Worm (Caenorhabditis elegans): ENCODE measurements around the gene F55G11.1.

Gene F55G11.1

DNA sequence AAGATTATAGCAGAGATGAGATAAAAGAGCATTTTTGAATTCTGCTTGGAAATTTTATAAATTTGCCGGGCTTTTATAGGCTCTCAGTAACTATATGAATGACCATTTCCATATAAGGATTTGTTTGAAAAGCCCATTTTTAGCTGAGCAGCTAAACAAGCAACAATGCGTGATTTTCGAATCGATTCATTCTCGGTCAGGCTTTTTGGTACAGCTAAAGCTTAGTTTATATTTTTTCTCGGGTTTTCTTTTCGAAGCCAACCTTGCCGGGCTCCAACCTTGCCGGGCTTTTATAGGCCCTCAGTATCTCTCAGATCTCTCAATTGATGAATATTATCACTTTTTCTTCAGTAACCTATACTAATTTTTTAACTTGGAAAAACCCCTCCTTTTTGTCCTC, 22.1 kb downstream of the F55G11.1 start, which contains the start of gene srlf-4:
Gene srlf-4 (minus strand): TSS at position 101 of the 400 bp plus-strand sequence.
- TF ChIP-seq nfya-1 (tag; optimal IDR thresholded peaks at IDR 0.05) (no peak), ref-2 (tag; optimal IDR thresholded peaks at IDR 0.05) (no peak)

DNA sequence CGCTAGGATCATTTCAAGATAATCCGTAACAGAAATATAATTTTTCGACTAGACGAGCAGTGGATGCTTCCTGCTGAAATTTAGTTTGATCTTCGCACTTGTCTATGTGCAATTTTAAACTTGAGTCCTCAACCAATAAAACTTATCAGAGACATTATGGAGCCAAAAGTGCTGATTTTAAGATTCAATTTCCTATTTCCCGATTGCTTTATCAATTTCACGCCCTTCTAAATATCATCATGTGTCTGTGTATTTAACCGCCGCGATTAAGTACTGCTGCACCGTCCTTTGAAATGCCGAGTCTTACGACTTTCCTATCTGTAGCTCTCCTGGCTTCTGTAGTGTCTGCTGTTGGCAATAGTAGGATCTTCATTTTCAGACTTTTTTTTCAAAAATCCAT, 25.4 kb downstream of the F55G11.1 start, which contains the start of gene C32H11.4:
Gene C32H11.4 (plus strand): TSS at position 238 of the 400 bp plus-strand sequence.
- TF ChIP-seq hlh-13 (GFP tag; optimal IDR thresholded peaks at IDR 0.05), result no peak
- no peak for TF ChIP-seq ama-1 (optimal IDR thresholded peaks at IDR 0.05)
- no peak for TF ChIP-seq pax-1 (tag; optimal IDR thresholded peaks at IDR 0.05)
- no peak for TF ChIP-seq elt-2 (tag; optimal IDR thresholded peaks at IDR 0.05)
- TF ChIP-seq ceh-9 (tag; optimal IDR thresholded peaks at IDR 0.05), result no peak
- no peak for TF ChIP-seq T23F11.4 (GFP tag; optimal IDR thresholded peaks at IDR 0.05)
- no peak for TF ChIP-seq pat-9 (tag; optimal IDR thresholded peaks at IDR 0.05)

DNA sequence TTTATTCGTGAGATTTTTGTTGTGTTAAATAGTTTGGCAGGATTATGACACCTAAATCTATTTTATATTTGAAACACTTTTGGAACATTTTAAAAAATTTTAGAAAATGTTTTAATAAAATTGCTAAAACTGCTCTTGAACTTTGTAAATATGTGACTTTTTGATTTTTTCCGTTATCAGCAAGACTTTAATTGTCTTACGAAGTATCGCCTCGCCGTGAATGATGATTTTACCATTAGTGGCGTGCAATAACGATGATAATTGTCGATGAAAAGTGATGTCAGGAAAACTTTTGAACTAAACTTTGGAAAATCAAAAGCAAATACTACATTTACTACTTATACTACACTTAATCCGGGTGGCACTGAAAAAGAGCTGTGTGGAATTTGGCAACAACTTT, 25.8 kb downstream of the F55G11.1 start:
- TF ChIP-seq gmeb-2 (tag; optimal IDR thresholded peaks at IDR 0.05), result no peak
- TF ChIP-seq C08G9.2 (tag; optimal IDR thresholded peaks at IDR 0.05), result no peak
- TF ChIP-seq pqm-1 (tag; optimal IDR thresholded peaks at IDR 0.05), result no peak
- TF ChIP-seq sdc-2 (tag; optimal IDR thresholded peaks at IDR 0.05), result no peak
- no peak for TF ChIP-seq sox-2 (GFP tag; IDR thresholded peaks at IDR 0.05)
- no peak for TF ChIP-seq ceh-30 (tag; optimal IDR thresholded peaks at IDR 0.05)
- TF ChIP-seq ref-2 (tag; optimal IDR thresholded peaks at IDR 0.05), result no peak

DNA sequence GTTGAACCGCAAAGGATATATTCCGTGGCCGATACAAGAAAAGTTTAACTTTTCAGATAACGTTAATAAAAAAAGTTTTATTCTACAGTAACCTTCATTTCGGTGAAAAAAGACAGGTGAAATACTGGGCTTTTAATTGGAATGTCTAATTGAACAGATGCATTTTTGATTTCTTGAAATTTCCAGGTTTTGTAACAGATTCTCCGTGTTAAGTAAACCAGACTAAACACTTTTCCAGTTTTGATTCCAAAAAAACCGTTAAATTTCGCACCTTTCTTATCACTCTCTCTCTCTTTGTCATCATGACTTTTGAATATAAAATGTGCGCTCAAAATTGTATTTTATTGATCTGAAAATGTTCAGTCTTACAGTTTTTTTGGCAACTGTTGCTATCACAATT, 28.1 kb downstream of the F55G11.1 start, which contains the start of gene C32H11.3:
Gene C32H11.3 (plus strand): TSS at position 301 of the 400 bp plus-strand sequence.
- TF ChIP-seq ceh-30 (tag; optimal IDR thresholded peaks at IDR 0.05) (no peak), K02D7.2 (tag; optimal IDR thresholded peaks at IDR 0.05) (no peak), unc-42 (tag; optimal IDR thresholded peaks at IDR 0.05) (no peak), zip-5 (tag; optimal IDR thresholded peaks at IDR 0.05) (no peak), C38D4.7 (GFP tag; optimal IDR thresholded peaks at IDR 0.05) (no peak), eyg-1 (tag; optimal IDR thresholded peaks at IDR 0.05) (no peak), ceh-48 (tag; optimal IDR thresholded peaks at IDR 0.05) (no peak), ahr-1 (tag; optimal IDR thresholded peaks at IDR 0.05) (no peak), tbx-7 (tag; optimal IDR thresholded peaks at IDR 0.05) (no peak), ttx-3 (tag; optimal IDR thresholded peaks at IDR 0.05) (no peak), syd-9 (tag; optimal IDR thresholded peaks at IDR 0.05) (no peak), pag-3 (tag; optimal IDR thresholded peaks at IDR 0.05; ENCODE audit: borderline replicate concordance) (no peak), ceh-19 (GFP tag; optimal IDR thresholded peaks at IDR 0.05) (no peak), gmeb-2 (tag; optimal IDR thresholded peaks at IDR 0.05) (no peak)

DNA sequence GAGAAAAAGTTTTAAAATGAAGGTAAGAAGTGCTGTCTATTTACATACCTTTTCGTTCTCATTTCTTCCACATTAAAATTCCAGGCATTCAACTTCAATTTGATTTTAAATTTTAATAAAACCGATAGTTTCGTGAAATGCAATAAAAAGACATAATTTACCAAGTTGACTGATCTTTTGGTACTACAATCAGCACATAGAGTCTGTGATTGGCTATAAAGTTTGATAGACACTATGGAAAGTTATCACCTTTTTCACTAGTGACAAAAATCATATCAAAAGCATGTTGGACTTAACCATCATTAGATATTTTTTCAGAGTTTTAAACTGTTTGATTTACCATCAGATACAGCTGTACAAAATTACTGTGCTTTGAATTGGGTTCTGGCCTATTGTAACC, 30.9 kb downstream of the F55G11.1 start, which contains the start of gene srz-15:
Gene srz-15 (plus strand): TSS at position 301 of the 400 bp plus-strand sequence.
- TF ChIP-seq eyg-1 (tag; optimal IDR thresholded peaks at IDR 0.05) (no peak), unc-86 (tag; optimal IDR thresholded peaks at IDR 0.05) (no peak), K02D7.2 (tag; optimal IDR thresholded peaks at IDR 0.05) (no peak), sdc-2 (tag; optimal IDR thresholded peaks at IDR 0.05) (no peak), pha-4 (tag; optimal IDR thresholded peaks at IDR 0.05) (no peak), dve-1 (tag; optimal IDR thresholded peaks at IDR 0.05) (no peak), tbx-2 (tag; optimal IDR thresholded peaks at IDR 0.05) (no peak), che-1 (tag; optimal IDR thresholded peaks at IDR 0.05) (no peak), elt-2 (tag; optimal IDR thresholded peaks at IDR 0.05) (no peak), ztf-16 (tag; optimal IDR thresholded peaks at IDR 0.05) (no peak), ceh-48 (tag; optimal IDR thresholded peaks at IDR 0.05) (no peak), pha-2 (tag; optimal IDR thresholded peaks at IDR 0.05) (no peak), pag-3 (tag; optimal IDR thresholded peaks at IDR 0.05; ENCODE audit: borderline replicate concordance) (no peak)

All from whole organism, late embryonic.